Worm (Caenorhabditis elegans): ENCODE results near the gene npr-15.

- TF ChIP-seq snpc-4 (tag; optimal IDR thresholded peaks at IDR 0.05) (no peak), nhr-11 (tag; optimal IDR thresholded peaks at IDR 0.05) (no peak), ceh-82 (tag; optimal IDR thresholded peaks at IDR 0.05) (no peak), lin-39 (tag; optimal IDR thresholded peaks at IDR 0.05) (no peak), unc-62 (GFP tag; optimal IDR thresholded peaks at IDR 0.05) (no peak), skn-1 (tag; optimal IDR thresholded peaks at IDR 0.05) (no peak), ztf-4 (tag; optimal IDR thresholded peaks at IDR 0.05) (no peak), Y55F3AM.14 (GFP tag; optimal IDR thresholded peaks at IDR 0.05) (no peak), ama-1 (optimal IDR thresholded peaks at IDR 0.05) (no peak), unc-39 (tag; optimal IDR thresholded peaks at IDR 0.05) (no peak), dmd-4 (tag; optimal IDR thresholded peaks at IDR 0.05) (no peak)
Observed at ce11 chrIII:3699275-3699674, 4.8 kb upstream of the npr-15 start, which contains the start of gene cyn-9.

All from whole organism, L2 larva.